Fruit fly (Drosophila melanogaster) S2 (cell line): ENCODE data around the gene CG31780.

ENCODE experiments used
- CG8478 ChIP-seq: fragments of >200 bp; optimal IDR thresholded peaks from 2 replicates; lab custom pipeline; 2018
- CTCF ChIP-seq, 2 experiments: fragments of >200 bp; optimal IDR thresholded peaks; 2 replicates each; lab custom pipeline; 2018

- TF ChIP-seq CG8478 (lab: Kevin White, UChicago) (no peak), CTCF (optimal IDR thresholded peaks at IDR 0.05; lab: Kevin White, UChicago) (no peak)
These were observed 47.1 kb downstream of the CG31780 start for dm6 chr2L:15742976-15743375.
